Fruit fly (Drosophila melanogaster) whole organism, embryonic: Measurements from ENCODE around the gene CG11723.

Experiments
- ATbp ChIP-seq: fragments of 200-800 bp; sonication (Bioruptor generic); optimal IDR thresholded peaks from 2 replicates; lab custom pipeline; 2017; ENCODE audit warnings: missing biosample characterization, mild to moderate bottlenecking, missing genetic modification characterization, missing genetic modification reagents
- Abd-B ChIP-seq: fragments of 200-800 bp; sonication (Bioruptor generic); optimal IDR thresholded peaks from 2 replicates; lab custom pipeline; 2018; ENCODE audit warnings: missing biosample characterization, mild to moderate bottlenecking, missing genetic modification characterization, moderate library complexity
- Aef1 ChIP-seq: fragments of 200-800 bp; sonication (Bioruptor generic); IDR thresholded peaks from 3 replicates; pipeline ENCODE4 v1.3.6; 2022; ENCODE audit warnings: missing biosample characterization, missing genetic modification characterization
- Antp ChIP-seq: fragments of 200-800 bp; sonication (Bioruptor generic); optimal IDR thresholded peaks from 3 replicates; lab custom pipeline; 2016; ENCODE audit warnings: missing biosample characterization, missing genetic modification characterization
- CG10366 ChIP-seq: fragments of 200-800 bp; sonication (Bioruptor generic); IDR thresholded peaks from 2 replicates; pipeline ENCODE4 v1.3.6; 2022; ENCODE audit warnings: missing biosample characterization, missing genetic modification characterization
- CG11560 ChIP-seq: fragments of 200-800 bp; sonication (Bioruptor generic); IDR thresholded peaks from 3 replicates; pipeline ENCODE4 v1.3.6; 2022; ENCODE audit warnings: missing biosample characterization, missing genetic modification characterization
- CG11696 ChIP-seq: fragments of 200-800 bp; sonication (Bioruptor generic); IDR thresholded peaks from 2 replicates; pipeline ENCODE4 v1.3.6; 2022; ENCODE audit warnings: missing biosample characterization, missing genetic modification characterization
- CG12155 ChIP-seq: fragments of 200-800 bp; sonication (Bioruptor generic); optimal IDR thresholded peaks from 3 replicates; lab custom pipeline; 2016; ENCODE audit warnings: missing biosample characterization, missing genetic modification characterization
- CG1233 ChIP-seq: fragments of 200-800 bp; sonication (Bioruptor generic); optimal IDR thresholded peaks from 4 replicates; lab custom pipeline; 2018; ENCODE audit warnings: missing biosample characterization, mild to moderate bottlenecking, missing genetic modification characterization
- CG12659 ChIP-seq: fragments of 200-800 bp; sonication (Bioruptor generic); optimal IDR thresholded peaks from 3 replicates; lab custom pipeline; 2017; ENCODE audit warnings: mild to moderate bottlenecking, missing biosample characterization, missing genetic modification reagents, missing genetic modification characterization
- CG18011 ChIP-seq: fragments of 200-800 bp; sonication (Bioruptor generic); optimal IDR thresholded peaks from 2 replicates; lab custom pipeline; 2017; ENCODE audit warnings: missing biosample characterization, missing genetic modification characterization, mild to moderate bottlenecking, moderate library complexity, missing genotype
- CG2120 ChIP-seq: fragments of 200-800 bp; sonication (Bioruptor generic); optimal IDR thresholded peaks from 3 replicates; lab custom pipeline; 2016; ENCODE audit warnings: missing biosample characterization, missing genetic modification characterization
- CG31365 ChIP-seq: fragments of 200-800 bp; sonication (Bioruptor generic); optimal IDR thresholded peaks from 2 replicates; lab custom pipeline; 2018; ENCODE audit warnings: missing biosample characterization, mild to moderate bottlenecking, missing genetic modification characterization
- CG32532 ChIP-seq: fragments of 200-800 bp; sonication (Bioruptor generic); IDR thresholded peaks from 2 replicates; pipeline ENCODE4 v1.3.6; 2022; ENCODE audit warnings: missing biosample characterization, missing genetic modification characterization
- CG3847 ChIP-seq: fragments of 200-800 bp; sonication (Bioruptor generic); IDR thresholded peaks from 2 replicates; pipeline ENCODE4 v1.3.6; 2022; ENCODE audit warnings: missing biosample characterization, missing genetic modification characterization
- CG6272 ChIP-seq: fragments of 200-800 bp; sonication (Bioruptor generic); IDR thresholded peaks from 2 replicates; pipeline ENCODE4 v1.3.6; 2022; ENCODE audit warnings: missing biosample characterization, missing genetic modification characterization
- CG7271 ChIP-seq: fragments of 200-800 bp; sonication (Bioruptor generic); optimal IDR thresholded peaks from 2 replicates; lab custom pipeline; 2018; ENCODE audit warnings: missing biosample characterization, mild to moderate bottlenecking, missing genetic modification characterization, moderate library complexity
- CG8944 ChIP-seq: fragments of 200-800 bp; sonication (Bioruptor generic); optimal IDR thresholded peaks from 3 replicates; lab custom pipeline; 2016; ENCODE audit warnings: missing biosample characterization, missing genetic modification characterization
- CG9727 ChIP-seq: fragments of 200-800 bp; sonication (Bioruptor generic); optimal IDR thresholded peaks from 3 replicates; lab custom pipeline; 2017; ENCODE audit warnings: missing biosample characterization, mild to moderate bottlenecking, missing genetic modification characterization
- Camta ChIP-seq: fragments of 200-800 bp; sonication (Bioruptor generic); optimal IDR thresholded peaks from 2 replicates; lab custom pipeline; 2016; ENCODE audit warnings: missing biosample characterization, missing genetic modification characterization
- CoRest ChIP-seq: fragments of 200-800 bp; sonication (Bioruptor generic); optimal IDR thresholded peaks from 3 replicates; lab custom pipeline; 2018; ENCODE audit warnings: missing biosample characterization, mild to moderate bottlenecking, missing genetic modification characterization, moderate library complexity
- Dref ChIP-seq: fragments of 200-800 bp; sonication (Bioruptor generic); IDR thresholded peaks from 2 replicates; pipeline ENCODE4 v1.3.6; 2022; ENCODE audit warnings: missing biosample characterization, missing genetic modification characterization
- ERR ChIP-seq: fragments of 200-800 bp; sonication (Bioruptor generic); optimal IDR thresholded peaks from 2 replicates; lab custom pipeline; 2016; ENCODE audit warnings: missing biosample characterization, missing genetic modification characterization
- Fer1 ChIP-seq: fragments of 200-800 bp; sonication (Bioruptor generic); optimal IDR thresholded peaks from 2 replicates; lab custom pipeline; 2017; ENCODE audit warnings: missing biosample characterization, mild to moderate bottlenecking, missing genetic modification characterization
- Fer2 ChIP-seq: fragments of 200-800 bp; sonication (Bioruptor generic); optimal IDR thresholded peaks from 2 replicates; lab custom pipeline; 2018; ENCODE audit warnings: missing biosample characterization, mild to moderate bottlenecking, missing genetic modification characterization, moderate library complexity
- Hey ChIP-seq: fragments of 200-800 bp; sonication (Bioruptor generic); optimal IDR thresholded peaks from 3 replicates; lab custom pipeline; 2018; ENCODE audit warnings: missing biosample characterization, mild to moderate bottlenecking, missing genetic modification characterization
- Neu2 ChIP-seq: fragments of 200-800 bp; sonication (Bioruptor generic); optimal IDR thresholded peaks from 3 replicates; lab custom pipeline; 2016; ENCODE audit warnings: missing biosample characterization, missing genetic modification characterization, borderline replicate concordance
- Oli ChIP-seq: fragments of 200-800 bp; sonication (Bioruptor generic); optimal IDR thresholded peaks from 2 replicates; lab custom pipeline; 2018; ENCODE audit warnings: missing biosample characterization, mild to moderate bottlenecking, missing genetic modification characterization, moderate library complexity
- PHDP ChIP-seq: fragments of 200-800 bp; sonication (Bioruptor generic); optimal IDR thresholded peaks from 3 replicates; lab custom pipeline; 2018; ENCODE audit warnings: missing biosample characterization, mild to moderate bottlenecking, missing genetic modification characterization, moderate library complexity
- Vsx1 ChIP-seq: fragments of 200-800 bp; sonication (Bioruptor generic); optimal IDR thresholded peaks from 2 replicates; lab custom pipeline; 2017; ENCODE audit warnings: missing biosample characterization, mild to moderate bottlenecking, missing genetic modification characterization, missing genetic modification reagents
- bsh ChIP-seq, 2 experiments: fragments of 200-800 bp; sonication (Bioruptor generic); optimal IDR thresholded peaks; 2 replicates each; lab custom pipeline; 2017 to 2018; ENCODE audit warnings: mild to moderate bottlenecking in 2 of 2, missing biosample characterization in 2 of 2, missing genetic modification characterization in 2 of 2, moderate library complexity in 1 of 2
- caup ChIP-seq: fragments of 200-800 bp; sonication (Bioruptor generic); optimal IDR thresholded peaks from 3 replicates; lab custom pipeline; 2017; ENCODE audit warnings: missing biosample characterization, mild to moderate bottlenecking, missing genetic modification characterization, moderate library complexity; ENCODE audit not compliant: severe bottlenecking
- crol ChIP-seq: fragments of 200-800 bp; sonication (Bioruptor generic); IDR thresholded peaks from 2 replicates; pipeline ENCODE4 v1.3.6; 2022; ENCODE audit warnings: missing biosample characterization, missing genetic modification characterization
- ftz-f1 ChIP-seq: fragments of 200-800 bp; sonication (Bioruptor generic); optimal IDR thresholded peaks from 2 replicates; lab custom pipeline; 2016; ENCODE audit warnings: missing biosample characterization, missing genetic modification characterization
- gcm ChIP-seq: fragments of 200-800 bp; sonication (Bioruptor generic); optimal IDR thresholded peaks from 2 replicates; lab custom pipeline; 2019; ENCODE audit warnings: missing biosample characterization, mild to moderate bottlenecking, missing genetic modification characterization, moderate library complexity
- gro ChIP-seq: fragments of 200-800 bp; sonication (Bioruptor generic); optimal IDR thresholded peaks from 2 replicates; lab custom pipeline; 2016; ENCODE audit warnings: missing biosample characterization, missing genetic modification characterization
- ind ChIP-seq: fragments of 200-800 bp; sonication (Bioruptor generic); optimal IDR thresholded peaks from 3 replicates; lab custom pipeline; 2016; ENCODE audit warnings: missing biosample characterization, missing genetic modification characterization
- kni ChIP-seq: fragments of 200-800 bp; sonication (Bioruptor generic); optimal IDR thresholded peaks from 3 replicates; lab custom pipeline; 2017; ENCODE audit warnings: mild to moderate bottlenecking, missing biosample characterization, missing genetic modification reagents, missing genetic modification characterization
- lbe ChIP-seq: fragments of 200-800 bp; sonication (Bioruptor generic); optimal IDR thresholded peaks from 2 replicates; lab custom pipeline; 2016; ENCODE audit warnings: missing biosample characterization, mild to moderate bottlenecking, missing genetic modification characterization
- lilli ChIP-seq: fragments of 200-800 bp; sonication (Bioruptor generic); optimal IDR thresholded peaks from 3 replicates; lab custom pipeline; 2016; ENCODE audit warnings: missing biosample characterization, missing genetic modification characterization
- mam ChIP-seq: fragments of 200-800 bp; sonication (Bioruptor generic); optimal IDR thresholded peaks from 3 replicates; lab custom pipeline; 2016; ENCODE audit warnings: missing biosample characterization, missing genetic modification characterization
- nom ChIP-seq: fragments of 200-800 bp; sonication (Bioruptor generic); optimal IDR thresholded peaks from 2 replicates; lab custom pipeline; 2017; ENCODE audit warnings: missing biosample characterization, missing genetic modification characterization, mild to moderate bottlenecking, moderate library complexity, missing genetic modification reagents
- pho ChIP-seq: fragments of 200-800 bp; sonication (Bioruptor generic); optimal IDR thresholded peaks from 2 replicates; lab custom pipeline; 2016; ENCODE audit warnings: missing biosample characterization, missing genetic modification characterization
- phol ChIP-seq: fragments of 200-800 bp; sonication (Bioruptor generic); optimal IDR thresholded peaks from 3 replicates; lab custom pipeline; 2018; ENCODE audit warnings: missing biosample characterization, mild to moderate bottlenecking, missing genetic modification characterization, moderate library complexity
- pita ChIP-seq: fragments of 200-800 bp; sonication (Bioruptor generic); optimal IDR thresholded peaks from 2 replicates; lab custom pipeline; 2017; ENCODE audit warnings: missing biosample characterization, mild to moderate bottlenecking, missing genetic modification characterization
- pzg ChIP-seq: fragments of 200-800 bp; sonication (Bioruptor generic); optimal IDR thresholded peaks from 3 replicates; lab custom pipeline; 2018; ENCODE audit warnings: missing biosample characterization, mild to moderate bottlenecking, missing genetic modification characterization, moderate library complexity
- seq ChIP-seq: fragments of 200-800 bp; sonication (Bioruptor generic); IDR thresholded peaks from 2 replicates; pipeline ENCODE4 v1.3.6; 2022; ENCODE audit warnings: missing biosample characterization, missing genetic modification characterization
- sim ChIP-seq: fragments of 200-800 bp; sonication (Bioruptor generic); IDR thresholded peaks from 2 replicates; pipeline ENCODE4 v1.3.6; 2022; ENCODE audit warnings: missing biosample characterization, missing genetic modification characterization
- trh ChIP-seq: fragments of 200-800 bp; sonication (Bioruptor generic); optimal IDR thresholded peaks from 2 replicates; lab custom pipeline; 2016; ENCODE audit warnings: missing biosample characterization, missing genetic modification characterization
- ttk ChIP-seq: fragments of 200-800 bp; sonication (Bioruptor generic); IDR thresholded peaks from 2 replicates; pipeline ENCODE4 v2.1.2; 2022; ENCODE audit warnings: missing biosample characterization, missing genetic modification characterization
- unpg ChIP-seq: fragments of 200-800 bp; sonication (Bioruptor generic); optimal IDR thresholded peaks from 3 replicates; lab custom pipeline; 2018; ENCODE audit warnings: missing biosample characterization, mild to moderate bottlenecking, missing genetic modification characterization, moderate library complexity

The CG11723 gene

dm6 chr2L:2193357-2193780 lies 46.3 kb upstream of the CG11723 start (continued):
- TF ChIP-seq Fer2 (tag; lab: Kevin White, UChicago) = no peak
- TF ChIP-seq ttk (GFP tag; lab: Robert Waterston, UW) = no peak
- TF ChIP-seq bsh (GFP tag; optimal IDR thresholded peaks at IDR 0.05; lab: Kevin White, UChicago) = peak; percentile 20 to 66
- peak; percentile 16 for TF ChIP-seq CG9727 (GFP tag; lab: Kevin White, UChicago)
- peak; percentile 15 for TF ChIP-seq CG18011 (GFP tag; lab: Kevin White, UChicago)
- TF ChIP-seq Neu2 (GFP tag; lab: Kevin White, UChicago) = no peak
- TF ChIP-seq Vsx1 (GFP tag; lab: Kevin White, UChicago) = peak; percentile 67
- peak; percentile 87 for TF ChIP-seq kni
- TF ChIP-seq CG11696 = no peak
- TF ChIP-seq mam (GFP tag; lab: Kevin White, UChicago) = peak; percentile 37
- peak; percentile 18 for TF ChIP-seq Antp (GFP tag; lab: Kevin White, UChicago)
- peak; percentile 52 for TF ChIP-seq CG31365 (tag; lab: Kevin White, UChicago)
- TF ChIP-seq CG1233 (GFP tag; lab: Kevin White, UChicago) = peak; percentile 28
- peak; percentile 70 for TF ChIP-seq Hey (tag; lab: Kevin White, UChicago)
- TF ChIP-seq CG2120 = peak; percentile 26
- TF ChIP-seq ERR (GFP tag; lab: Kevin White, UChicago) = peak; percentile 60
- peak; percentile 30 for TF ChIP-seq lbe (GFP tag; lab: Kevin White, UChicago)
- no peak for TF ChIP-seq sim (GFP tag; lab: Robert Waterston, UW)
- peak; percentile 53 for TF ChIP-seq caup (GFP tag; lab: Kevin White, UChicago)
- TF ChIP-seq CG6272 = peak; percentile 51
- no peak for TF ChIP-seq seq (GFP tag; lab: Robert Waterston, UW)
- no peak for TF ChIP-seq trh (GFP tag; lab: Kevin White, UChicago)
- TF ChIP-seq ind (GFP tag; lab: Kevin White, UChicago) = no peak
- peak; percentile 75 for TF ChIP-seq Fer1 (GFP tag; lab: Kevin White, UChicago)
- TF ChIP-seq gcm (GFP tag; lab: Kevin White, UChicago) = peak; percentile 62
- peak; percentile 59 for TF ChIP-seq gro
- peak; percentile 95 for TF ChIP-seq ftz-f1 (GFP tag; lab: Kevin White, UChicago)
- TF ChIP-seq Aef1 (GFP tag; lab: Robert Waterston, UW) = no peak
- TF ChIP-seq CoRest (tag; lab: Kevin White, UChicago) = peak; percentile 52
- peak; percentile 26 for TF ChIP-seq pho (GFP tag; lab: Kevin White, UChicago)
- TF ChIP-seq CG32532 (GFP tag; lab: Robert Waterston, UW) = no peak
- no peak for TF ChIP-seq CG3847 (GFP tag; lab: Robert Waterston, UW)
- TF ChIP-seq unpg (GFP tag; lab: Kevin White, UChicago) = peak; percentile 25
- peak; percentile 47 for TF ChIP-seq Abd-B
- TF ChIP-seq nom (GFP tag; lab: Kevin White, UChicago) = peak; percentile 66
- no peak for TF ChIP-seq CG8944 (GFP tag; lab: Kevin White, UChicago)
- no peak for TF ChIP-seq phol (tag; lab: Kevin White, UChicago)
- TF ChIP-seq CG10366 (GFP tag; lab: Robert Waterston, UW) = no peak
- TF ChIP-seq CG12659 (GFP tag; lab: Kevin White, UChicago) = peak; percentile 86
- peak; percentile 26 for TF ChIP-seq lilli (GFP tag; lab: Kevin White, UChicago)
- no peak for TF ChIP-seq CG11560 (tag; lab: Robert Waterston, UW)
- peak; percentile 89 for TF ChIP-seq CG12155 (GFP tag; lab: Kevin White, UChicago)
- TF ChIP-seq Camta (GFP tag; lab: Kevin White, UChicago) = no peak
- peak; percentile 21 for TF ChIP-seq PHDP (tag; lab: Kevin White, UChicago)
- TF ChIP-seq ATbp (GFP tag; lab: Kevin White, UChicago) = no peak
- TF ChIP-seq Dref (GFP tag; lab: Robert Waterston, UW) = no peak
- no peak for TF ChIP-seq crol
- TF ChIP-seq pzg (GFP tag; lab: Kevin White, UChicago) = peak; percentile 79
- no peak for TF ChIP-seq CG7271 (tag; lab: Kevin White, UChicago)
- TF ChIP-seq Oli (tag; lab: Kevin White, UChicago) = peak; percentile 23
- no peak for TF ChIP-seq pita (GFP tag; lab: Kevin White, UChicago)
